ENCODE assay signal across 1 fruit fly cellular context in the genomic region with DNA sequence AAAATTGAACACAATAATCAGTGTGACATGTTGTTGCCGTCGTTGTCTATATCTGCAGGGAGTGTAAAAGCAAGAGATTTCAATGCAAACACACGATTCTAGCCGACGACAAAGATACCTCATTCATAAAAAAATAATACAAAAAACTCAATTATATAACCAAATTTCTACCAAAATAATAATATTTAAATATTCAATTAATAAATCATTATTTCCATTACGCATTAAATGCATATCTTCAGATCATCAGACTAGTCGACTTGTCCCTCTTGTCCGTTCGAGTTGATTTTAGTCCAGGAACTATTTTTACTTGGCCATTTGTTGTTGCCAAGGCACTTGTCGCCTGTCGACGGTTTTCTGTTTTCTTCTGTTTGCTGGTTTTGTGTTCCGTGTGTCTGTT.
A peak's percentile ranks its signal among the peaks of the same experiment; 100 is the strongest.
TF ChIP-seq lines count a peak whose summit lies in the region.

No protein-coding gene starts in this region.

TF ChIP-seq in whole organism, prepupa, 60 proteins besides CTCF, POLR2A, EP300 and RAD21 (continued from another document):
- no peak for TF ChIP-seq Lpt (GFP tag; optimal IDR thresholded peaks at IDR 0.05; lab: Kevin White, UChicago)
- peak; percentile 56 for TF ChIP-seq CG3919 (GFP tag; optimal IDR thresholded peaks at IDR 0.05; lab: Kevin White, UChicago)
- TF ChIP-seq Eip78C (GFP tag; lab: Kevin White, UChicago): peak; percentile 88
- TF ChIP-seq Sox15 (GFP tag; optimal IDR thresholded peaks at IDR 0.05; lab: Kevin White, UChicago): no peak
- peak; percentile 30 for TF ChIP-seq CG9139 (GFP tag; optimal IDR thresholded peaks at IDR 0.05; lab: Kevin White, UChicago)
- TF ChIP-seq Eip93F (GFP tag; optimal IDR thresholded peaks at IDR 0.05; lab: Kevin White, UChicago): no peak
- TF ChIP-seq svp (GFP tag; lab: Kevin White, UChicago): no peak
- TF ChIP-seq CG6792 (GFP tag; optimal IDR thresholded peaks at IDR 0.05; lab: Kevin White, UChicago): peak; percentile 29
- no peak for TF ChIP-seq topi (GFP tag; optimal IDR thresholded peaks at IDR 0.05; lab: Kevin White, UChicago)
- peak; percentile 46 for TF ChIP-seq Eip75B (GFP tag; optimal IDR thresholded peaks at IDR 0.05; lab: Kevin White, UChicago)
- no peak for TF ChIP-seq dac (GFP tag; optimal IDR thresholded peaks at IDR 0.05; lab: Kevin White, UChicago)
- TF ChIP-seq CG32006 (GFP tag; optimal IDR thresholded peaks at IDR 0.05; lab: Kevin White, UChicago): peak; percentile 67
- TF ChIP-seq cyc (GFP tag; optimal IDR thresholded peaks at IDR 0.05; lab: Kevin White, UChicago): no peak
- TF ChIP-seq vri (GFP tag; optimal IDR thresholded peaks at IDR 0.05; lab: Kevin White, UChicago): no peak
- TF ChIP-seq Hr4 (GFP tag; optimal IDR thresholded peaks at IDR 0.05; lab: Kevin White, UChicago): peak; percentile 38
- TF ChIP-seq fkh (GFP tag; optimal IDR thresholded peaks at IDR 0.05; lab: Kevin White, UChicago): no peak
- no peak for TF ChIP-seq CG4318 (GFP tag; optimal IDR thresholded peaks at IDR 0.05; lab: Kevin White, UChicago)
- TF ChIP-seq Ets21C (GFP tag; optimal IDR thresholded peaks at IDR 0.05; lab: Kevin White, UChicago): no peak
- peak; percentile 87 for TF ChIP-seq Ets96B (tag; optimal IDR thresholded peaks at IDR 0.05; lab: Kevin White, UChicago)
- TF ChIP-seq CG1621 (tag; optimal IDR thresholded peaks at IDR 0.05; lab: Kevin White, UChicago): peak; percentile 49
- TF ChIP-seq eg (GFP tag; IDR thresholded peaks at IDR 0.05; lab: Robert Waterston, UW): no peak
- TF ChIP-seq Sox102F (GFP tag; optimal IDR thresholded peaks at IDR 0.05; lab: Kevin White, UChicago): no peak
- TF ChIP-seq Gug (GFP tag; IDR thresholded peaks at IDR 0.05; lab: Robert Waterston, UW): no peak; the same call in 1 of the 2 replicates
- TF ChIP-seq CG11294 (GFP tag; IDR thresholded peaks at IDR 0.05; lab: Robert Waterston, UW): no peak
- no peak for TF ChIP-seq Hr39 (GFP tag; optimal IDR thresholded peaks at IDR 0.05; lab: Kevin White, UChicago)
- peak; percentile 15 for TF ChIP-seq CG34406 (GFP tag; optimal IDR thresholded peaks at IDR 0.05; lab: Kevin White, UChicago)
- TF ChIP-seq spab (GFP tag; optimal IDR thresholded peaks at IDR 0.05; lab: Kevin White, UChicago): peak; percentile 61
- no peak for TF ChIP-seq CG11902 (GFP tag; optimal IDR thresholded peaks at IDR 0.05; lab: Kevin White, UChicago)
- peak; percentile 67 for TF ChIP-seq fd59A (GFP tag; optimal IDR thresholded peaks at IDR 0.05; lab: Kevin White, UChicago)
- peak; percentile 59 for TF ChIP-seq CG8119 (GFP tag; IDR thresholded peaks at IDR 0.05; lab: Robert Waterston, UW)
- TF ChIP-seq lz (GFP tag; optimal IDR thresholded peaks at IDR 0.05; lab: Kevin White, UChicago): no peak
- no peak for TF ChIP-seq CG16779 (tag; optimal IDR thresholded peaks at IDR 0.05; lab: Kevin White, UChicago)
TF ChIP-seq in whole organism, prepupa: peak in this region for 30.
